Worm (Caenorhabditis elegans) whole organism, early embryonic: ENCODE results near the gene srr-8.

Experiments used
- B0310.2 ChIP-seq: sonication (generic microtip); optimal IDR thresholded peaks from 2 replicates; lab custom pipeline; 2016; ENCODE audit warnings: mild to moderate bottlenecking, missing genetic modification characterization, missing compliant biosample characterization
- ama-1 ChIP-seq: fragments of 150-350 bp; optimal IDR thresholded peaks from 2 replicates; lab custom pipeline; 2014
- ceh-13 ChIP-seq: fragments of 200-800 bp; sonication (Bioruptor generic); optimal IDR thresholded peaks from 2 replicates; lab custom pipeline; 2018; ENCODE audit warnings: mild to moderate bottlenecking, missing genetic modification characterization, missing compliant biosample characterization
- hmbx-1 ChIP-seq: sonication (generic microtip); optimal IDR thresholded peaks from 2 replicates; lab custom pipeline; 2016; ENCODE audit warnings: mild to moderate bottlenecking, missing genetic modification characterization, missing compliant biosample characterization
- pes-1 ChIP-seq: fragments of 200-800 bp; sonication (Bioruptor generic); IDR thresholded peaks from 2 replicates; pipeline ENCODE4 v1.3.6; 2022; ENCODE audit warnings: missing genetic modification reagents, missing genetic modification characterization, missing compliant biosample characterization
- scrt-1 ChIP-seq: fragments of 200-800 bp; sonication (Bioruptor generic); IDR thresholded peaks from 2 replicates; pipeline ENCODE4 v1.3.6; 2022; ENCODE audit warnings: missing genetic modification characterization, missing compliant biosample characterization
- tbx-11 ChIP-seq: fragments of 200-800 bp; sonication (Bioruptor generic); IDR thresholded peaks from 2 replicates; pipeline ENCODE4 v1.3.6; 2022; ENCODE audit warnings: missing genetic modification characterization, missing compliant biosample characterization
- tbx-37 ChIP-seq: fragments of 200-800 bp; sonication (Bioruptor generic); conservative IDR thresholded peaks from 2 replicates; pipeline ENCODE4 v1.3.6; 2022; ENCODE audit warnings: missing genetic modification reagents, missing genetic modification characterization, missing compliant biosample characterization
- tra-4 ChIP-seq: sonication (generic microtip); optimal IDR thresholded peaks from 2 replicates; lab custom pipeline; 2017; ENCODE audit warnings: missing genetic modification characterization, missing compliant biosample characterization

ce11 chrV:5030212-5030611 is 28.7 kb downstream of the srr-8 start:
- TF ChIP-seq tbx-37 (no peak), tra-4 (tag; lab: Kevin White, UChicago) (no peak), ama-1 (lab: Kevin White, UChicago) (no peak), tbx-11 (GFP tag; lab: Robert Waterston, UW) (no peak), pes-1 (no peak), B0310.2 (tag; lab: Kevin White, UChicago) (no peak), ceh-13 (GFP tag; lab: Kevin White, UChicago) (no peak), scrt-1 (GFP tag; lab: Robert Waterston, UW) (no peak), hmbx-1 (no peak)
